Fruit fly (Drosophila melanogaster) whole organism, wandering third instar larva: ENCODE measurements around the gene Dnaaf5.

Source experiments
- Abd-B ChIP-seq: fragments of >200 bp; optimal IDR thresholded peaks from 2 replicates; lab custom pipeline; 2017; ENCODE audit warnings: missing biosample characterization, missing genetic modification characterization
- CG32264 ChIP-seq: fragments of 200-800 bp; sonication (Bioruptor generic); optimal IDR thresholded peaks from 2 replicates; lab custom pipeline; 2016; ENCODE audit warnings: missing biosample characterization, missing genetic modification characterization
- CG9705 ChIP-seq: fragments of 200-800 bp; sonication (Bioruptor generic); optimal IDR thresholded peaks from 2 replicates; lab custom pipeline; 2018; ENCODE audit warnings: missing biosample characterization, mild to moderate bottlenecking, missing genetic modification characterization
- CrebA ChIP-seq: fragments of 200-800 bp; sonication (Bioruptor generic); optimal IDR thresholded peaks from 2 replicates; lab custom pipeline; 2016; ENCODE audit warnings: missing biosample characterization, mild to moderate bottlenecking, missing genetic modification characterization, borderline replicate concordance
- Dfd ChIP-seq: fragments of >200 bp; optimal IDR thresholded peaks from 2 replicates; lab custom pipeline; 2017; ENCODE audit warnings: missing biosample characterization, missing genetic modification characterization
- Dif ChIP-seq: fragments of 200-275, 200-300 bp; sonication (Bioruptor generic); optimal IDR thresholded peaks from 2 replicates; lab custom pipeline; 2018; ENCODE audit warnings: missing biosample characterization, missing genetic modification characterization; ENCODE audit not compliant: partially characterized antibody
- HLH106 ChIP-seq: fragments of 200-800 bp; optimal IDR thresholded peaks from 3 replicates; lab custom pipeline; 2019; ENCODE audit warnings: missing biosample characterization, mild to moderate bottlenecking, missing genetic modification characterization, moderate library complexity
- Hnf4 ChIP-seq: fragments of 200-800 bp; sonication (Bioruptor generic); optimal IDR thresholded peaks from 2 replicates; lab custom pipeline; 2016; ENCODE audit warnings: missing biosample characterization, mild to moderate bottlenecking, missing genetic modification characterization
- Hr78 ChIP-seq: fragments of >200 bp; optimal IDR thresholded peaks from 2 replicates; lab custom pipeline; 2017; ENCODE audit warnings: missing biosample characterization, missing genetic modification characterization
- Hr83 ChIP-seq: fragments of 200-300 bp; sonication (Bioruptor generic); optimal IDR thresholded peaks from 2 replicates; lab custom pipeline; 2016; ENCODE audit warnings: missing biosample characterization, mild to moderate bottlenecking, missing genetic modification characterization, moderate library complexity; ENCODE audit not compliant: poor library complexity, severe bottlenecking
- Jra ChIP-seq: sonication (Bioruptor generic); optimal IDR thresholded peaks from 2 replicates; lab custom pipeline; 2016; ENCODE audit warnings: missing biosample characterization, missing genetic modification characterization
- Mio ChIP-seq: sonication (Bioruptor generic); optimal IDR thresholded peaks from 2 replicates; lab custom pipeline; 2016; ENCODE audit warnings: missing biosample characterization, missing genetic modification characterization
- Myc ChIP-seq: fragments of >200 bp; optimal IDR thresholded peaks from 2 replicates; lab custom pipeline; 2017
- N ChIP-seq: fragments of >200 bp; optimal IDR thresholded peaks from 2 replicates; lab custom pipeline; 2018; ENCODE audit warnings: missing biosample characterization, missing external identifiers, missing genetic modification characterization
- OdsH ChIP-seq: fragments of 200-800 bp; sonication (Bioruptor generic); optimal IDR thresholded peaks from 2 replicates; lab custom pipeline; 2016; ENCODE audit warnings: missing biosample characterization, mild to moderate bottlenecking, missing genetic modification characterization
- Rel ChIP-seq, 2 experiments: fragments of 200-800 bp; sonication (Bioruptor generic) in 1 of 2; optimal IDR thresholded peaks; 2 replicates in 1 of 2; 3 replicates in 1 of 2; lab custom pipeline; 2016 to 2019; ENCODE audit warnings: mild to moderate bottlenecking in 2 of 2, missing biosample characterization in 2 of 2, missing genetic modification characterization in 2 of 2, moderate library complexity in 1 of 2
- Sp1 ChIP-seq: fragments of 200-800 bp; sonication (Bioruptor generic); optimal IDR thresholded peaks from 3 replicates; lab custom pipeline; 2019; ENCODE audit warnings: missing biosample characterization, mild to moderate bottlenecking, missing genetic modification characterization, moderate library complexity
- Vsx2 ChIP-seq: fragments of 200-300, 225-300 bp; sonication (Bioruptor generic); optimal IDR thresholded peaks from 2 replicates; lab custom pipeline; 2018; ENCODE audit warnings: missing biosample characterization, missing genetic modification characterization; ENCODE audit not compliant: partially characterized antibody
- br ChIP-seq: fragments of 200-800 bp; sonication (Bioruptor generic); optimal IDR thresholded peaks from 2 replicates; lab custom pipeline; 2016; ENCODE audit warnings: missing biosample characterization, missing genetic modification characterization
- brk ChIP-seq: fragments of 200-800 bp; sonication (Bioruptor generic); optimal IDR thresholded peaks from 2 replicates; lab custom pipeline; 2016; ENCODE audit warnings: missing biosample characterization, mild to moderate bottlenecking, missing genetic modification characterization
- dl ChIP-seq, 2 experiments: fragments of 175-275, 200-275 bp in 1 of 2; fragments of 200-275 bp in 1 of 2; sonication (Bioruptor generic); optimal IDR thresholded peaks; lab custom pipeline; 2018; ENCODE audit warnings: mild to moderate bottlenecking in 2 of 2, missing biosample characterization in 2 of 2, missing genetic modification characterization in 2 of 2, moderate library complexity in 2 of 2; ENCODE audit not compliant: partially characterized antibody in 2 of 2, insufficient read depth in 1 of 2
- dmrt93B ChIP-seq: fragments of 200-800 bp; sonication (Bioruptor generic); optimal IDR thresholded peaks from 2 replicates; lab custom pipeline; 2018; ENCODE audit warnings: missing biosample characterization, mild to moderate bottlenecking, missing genetic modification characterization
- dsf ChIP-seq: sonication (Bioruptor generic); optimal IDR thresholded peaks from 2 replicates; lab custom pipeline; 2016; ENCODE audit warnings: missing biosample characterization, missing genetic modification characterization, borderline replicate concordance
- ey ChIP-seq: fragments of 200-800 bp; sonication (Bioruptor generic); optimal IDR thresholded peaks from 2 replicates; lab custom pipeline; 2016; ENCODE audit warnings: missing biosample characterization, missing genetic modification characterization
- foxo ChIP-seq, 2 experiments: fragments of 200-800 bp; sonication (Bioruptor generic); optimal IDR thresholded peaks; 2 replicates in 1 of 2; 3 replicates in 1 of 2; lab custom pipeline; 2016 to 2017; ENCODE audit warnings: missing biosample characterization in 2 of 2, missing genetic modification characterization in 2 of 2
- fru ChIP-seq: fragments of 200-800 bp; sonication (Bioruptor generic); optimal IDR thresholded peaks from 3 replicates; lab custom pipeline; 2016; ENCODE audit warnings: missing biosample characterization, mild to moderate bottlenecking, missing genetic modification characterization
- h ChIP-seq: fragments of 200-800 bp; sonication (Bioruptor generic); optimal IDR thresholded peaks from 3 replicates; lab custom pipeline; 2016; ENCODE audit warnings: missing biosample characterization, mild to moderate bottlenecking, missing genetic modification characterization
- jim ChIP-seq: fragments of 175-275, 200-325 bp; sonication (Bioruptor generic); optimal IDR thresholded peaks from 2 replicates; lab custom pipeline; 2016; ENCODE audit warnings: missing biosample characterization, mild to moderate bottlenecking, missing genetic modification characterization
- pan ChIP-seq: fragments of >200 bp; optimal IDR thresholded peaks from 2 replicates; lab custom pipeline; 2017
- psq ChIP-seq: fragments of 200-800 bp; sonication (Bioruptor generic); optimal IDR thresholded peaks from 3 replicates; lab custom pipeline; 2017; ENCODE audit warnings: missing biosample characterization, mild to moderate bottlenecking, missing genetic modification characterization, moderate library complexity
- rgr ChIP-seq: fragments of 200-800 bp; sonication (Bioruptor generic); optimal IDR thresholded peaks from 3 replicates; lab custom pipeline; 2016; ENCODE audit warnings: missing biosample characterization, mild to moderate bottlenecking, missing genetic modification characterization
- sage ChIP-seq: fragments of 200-800 bp; sonication (Bioruptor generic); optimal IDR thresholded peaks from 2 replicates; lab custom pipeline; 2016; ENCODE audit warnings: missing biosample characterization, mild to moderate bottlenecking, missing genetic modification characterization
- tai ChIP-seq: sonication (Bioruptor generic); optimal IDR thresholded peaks from 2 replicates; lab custom pipeline; 2016; ENCODE audit warnings: missing biosample characterization, missing genetic modification characterization
- usp ChIP-seq: fragments of >200 bp; optimal IDR thresholded peaks from 2 replicates; lab custom pipeline; 2017; ENCODE audit warnings: missing biosample characterization, missing genetic modification characterization
- woc ChIP-seq: sonication (Bioruptor generic); optimal IDR thresholded peaks from 2 replicates; lab custom pipeline; 2016; ENCODE audit warnings: missing biosample characterization, mild to moderate bottlenecking, missing genetic modification characterization

Dnaaf5 gene

dm6 chr3R:14361741-14362232 is at the start of gene Dnaaf5:
Gene Dnaaf5, minus strand, starts transcription at chr3R:14361786.
- peak; percentile 78 for TF ChIP-seq h (GFP tag; lab: Kevin White, UChicago)
- peak; percentile 20 for TF ChIP-seq CrebA (GFP tag; lab: Kevin White, UChicago)
- peak; percentile 28 for TF ChIP-seq woc (GFP tag; lab: Kevin White, UChicago)
- peak; percentile 52 for TF ChIP-seq psq (GFP tag; lab: Kevin White, UChicago)
- no peak for TF ChIP-seq jim (GFP tag; lab: Kevin White, UChicago)
- no peak for TF ChIP-seq dmrt93B (GFP tag; lab: Kevin White, UChicago)
- no peak for TF ChIP-seq CG9705 (GFP tag; lab: Kevin White, UChicago)
- no peak for TF ChIP-seq Dfd (GFP tag; lab: Kevin White, UChicago)
- peak; percentile 69 for TF ChIP-seq Jra (GFP tag; lab: Kevin White, UChicago)
- no peak for TF ChIP-seq pan (lab: Kevin White, UChicago)
- TF ChIP-seq Hr83 (GFP tag; lab: Kevin White, UChicago): peak; percentile 41
- peak; percentile 5 for TF ChIP-seq Rel (GFP tag; optimal IDR thresholded peaks at IDR 0.05; lab: Kevin White, UChicago)
- TF ChIP-seq Rel (tag; optimal IDR thresholded peaks at IDR 0.05; lab: Kevin White, UChicago): peak; percentile 76
- peak; percentile 31 for TF ChIP-seq Hnf4 (GFP tag; lab: Kevin White, UChicago)
- peak; percentile 34 for TF ChIP-seq ey
- peak; percentile 47 for TF ChIP-seq fru (GFP tag; lab: Kevin White, UChicago)
- peak; percentile 44 to 61 for TF ChIP-seq foxo (GFP tag; optimal IDR thresholded peaks at IDR 0.05; lab: Kevin White, UChicago)
- TF ChIP-seq CG32264 (GFP tag; lab: Kevin White, UChicago): peak; percentile 11
- TF ChIP-seq rgr: peak; percentile 77
- TF ChIP-seq HLH106 (tag; lab: Kevin White, UChicago): peak; percentile 18
- TF ChIP-seq br (GFP tag; lab: Kevin White, UChicago): peak; percentile 57
- TF ChIP-seq Sp1 (GFP tag; lab: Kevin White, UChicago): peak; percentile 5
- no peak for TF ChIP-seq dl (GFP tag; optimal IDR thresholded peaks at IDR 0.05; lab: Kevin White, UChicago; ENCODE audit: insufficient read depth in 1 of 2, partially characterized antibody in 2 of 2)
- TF ChIP-seq OdsH (GFP tag; lab: Kevin White, UChicago): peak; percentile 22
- TF ChIP-seq Vsx2 (GFP tag; lab: Kevin White, UChicago): peak; percentile 84
- TF ChIP-seq Mio (GFP tag; lab: Kevin White, UChicago): peak; percentile 24

- TF ChIP-seq rgr (peak; percentile 3), tai (GFP tag; lab: Kevin White, UChicago) (no peak), foxo (GFP tag; optimal IDR thresholded peaks at IDR 0.05; lab: Kevin White, UChicago) (peak in 1 of 2 experiments; percentile 1)
- TF ChIP-seq, all 38 proteins: peak for 2
These were observed 48.8 kb upstream of the Dnaaf5 start for dm6 chr3R:14410396-14410795.

dm6 chr3R:14406648-14407047 is 45.1 kb upstream of the Dnaaf5 start:
- TF ChIP-seq OdsH (GFP tag; lab: Kevin White, UChicago) (no peak), br (GFP tag; lab: Kevin White, UChicago) (no peak), pan (lab: Kevin White, UChicago) (no peak), Sp1 (GFP tag; lab: Kevin White, UChicago) (no peak), dsf (no peak), N (no peak), Mio (GFP tag; lab: Kevin White, UChicago) (no peak), dmrt93B (GFP tag; lab: Kevin White, UChicago) (no peak), Hr78 (no peak), Abd-B (no peak), foxo (GFP tag; optimal IDR thresholded peaks at IDR 0.05; lab: Kevin White, UChicago) (no peak), Dfd (GFP tag; lab: Kevin White, UChicago) (no peak), fru (GFP tag; lab: Kevin White, UChicago) (no peak), Dif (GFP tag; lab: Kevin White, UChicago) (no peak), CrebA (GFP tag; lab: Kevin White, UChicago) (no peak)

- no peak for TF ChIP-seq CG32264 (GFP tag; lab: Kevin White, UChicago)
- no peak for TF ChIP-seq usp
- TF ChIP-seq fru (GFP tag; lab: Kevin White, UChicago): no peak
- TF ChIP-seq tai (GFP tag; lab: Kevin White, UChicago): no peak
- TF ChIP-seq Dfd (GFP tag; lab: Kevin White, UChicago): no peak
- TF ChIP-seq Jra (GFP tag; lab: Kevin White, UChicago): no peak
- no peak for TF ChIP-seq OdsH (GFP tag; lab: Kevin White, UChicago)
- TF ChIP-seq Hr83 (GFP tag; lab: Kevin White, UChicago): no peak
- no peak for TF ChIP-seq dmrt93B (GFP tag; lab: Kevin White, UChicago)
- no peak for TF ChIP-seq brk (GFP tag; lab: Kevin White, UChicago)
- no peak for TF ChIP-seq sage (GFP tag; lab: Kevin White, UChicago)
- TF ChIP-seq Sp1 (GFP tag; lab: Kevin White, UChicago): no peak
- TF ChIP-seq Mio (GFP tag; lab: Kevin White, UChicago): no peak
- no peak for TF ChIP-seq Vsx2 (GFP tag; lab: Kevin White, UChicago)
- no peak for TF ChIP-seq pan (lab: Kevin White, UChicago)
- no peak for TF ChIP-seq ey
- TF ChIP-seq woc (GFP tag; lab: Kevin White, UChicago): no peak
- TF ChIP-seq N: no peak
- TF ChIP-seq Myc (lab: Kevin White, UChicago): no peak
- no peak for TF ChIP-seq jim (GFP tag; lab: Kevin White, UChicago)
These were observed 43.7 kb upstream of the Dnaaf5 start for dm6 chr3R:14405312-14405711.
